Fruit fly (Drosophila melanogaster): ENCODE measurements around the gene CG43233.
"Not testable (repeated sequence)": the region's sequence is repeated elsewhere in the genome, so short reads cannot be mapped to it uniquely, and the experiment has no call there.

DNA sequence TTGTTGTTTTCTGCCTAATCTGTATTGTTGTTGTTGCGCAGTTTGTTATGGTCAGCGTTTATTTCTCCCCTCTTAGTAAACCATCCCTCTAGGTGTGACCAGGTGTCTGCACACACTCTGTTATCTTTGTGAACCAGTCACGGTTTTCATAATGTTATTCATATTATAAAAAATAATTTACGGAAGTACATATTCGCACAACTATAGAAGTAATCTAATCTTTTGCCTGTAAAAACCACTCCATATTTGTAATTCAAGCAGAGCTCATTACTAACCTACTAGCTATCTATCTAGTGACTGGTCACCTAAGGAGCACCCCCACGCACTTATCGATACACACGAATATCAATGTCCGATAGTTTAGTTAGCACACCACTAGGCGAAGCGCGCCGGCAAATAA is 23.3 kb downstream of the CG43233 start, which contains the start of the genes CG31683 and CG31687:
- not testable (repeated sequence) for TF ChIP-seq sv (GFP tag; optimal IDR thresholded peaks at IDR 0.05); usp (GFP tag; optimal IDR thresholded peaks at IDR 0.05); sage (GFP tag; optimal IDR thresholded peaks at IDR 0.05); Dfd (GFP tag; optimal IDR thresholded peaks at IDR 0.05); Hr83 (GFP tag; optimal IDR thresholded peaks at IDR 0.05; ENCODE audit: poor library complexity, severe bottlenecking); ey (GFP tag; optimal IDR thresholded peaks at IDR 0.05); dsf (GFP tag; optimal IDR thresholded peaks at IDR 0.05; ENCODE audit: borderline replicate concordance); Jra (GFP tag; optimal IDR thresholded peaks at IDR 0.05); jim (GFP tag; optimal IDR thresholded peaks at IDR 0.05)

All from whole organism, wandering third instar larva.